Fruit fly (Drosophila melanogaster): ENCODE measurements around the gene CG7884.

Gene CG7884

dm6 chrX:19187624-19188085 is 32.8 kb upstream of the CG7884 start, which contains the start of gene Mec2 (continued):
- TF ChIP-seq CG4360 (GFP tag; IDR thresholded peaks at IDR 0.05), result no peak
- TF ChIP-seq h (optimal IDR thresholded peaks at IDR 0.05), result no peak
- no peak for TF ChIP-seq CG13287 (GFP tag; IDR thresholded peaks at IDR 0.05; ENCODE audit: partially characterized antibody)
- TF ChIP-seq Med (GFP tag), result peak; percentile 94
- no peak for TF ChIP-seq kah (GFP tag; optimal IDR thresholded peaks at IDR 0.05)
- no peak for TF ChIP-seq Trl (optimal IDR thresholded peaks at IDR 0.05)
- no peak for TF ChIP-seq Trl (GFP tag; optimal IDR thresholded peaks at IDR 0.05)
- TF ChIP-seq Dek (tag; optimal IDR thresholded peaks at IDR 0.05), result peak; percentile 47
- peak; percentile 52 for TF ChIP-seq NK7.1 (GFP tag; optimal IDR thresholded peaks at IDR 0.05)
- peak; percentile 73 for TF ChIP-seq ken (GFP tag; IDR thresholded peaks at IDR 0.05)
- no peak for TF ChIP-seq fd3F (GFP tag; optimal IDR thresholded peaks at IDR 0.05)
- peak; percentile 39 for TF ChIP-seq Rfx (GFP tag; IDR thresholded peaks at IDR 0.05)
- TF ChIP-seq Hr78 (GFP tag; optimal IDR thresholded peaks at IDR 0.05), result peak in 1 of 2 experiments; percentile 83
- TF ChIP-seq pho (GFP tag; optimal IDR thresholded peaks at IDR 0.05), result peak; percentile 3
- TF ChIP-seq CG7987 (GFP tag; optimal IDR thresholded peaks at IDR 0.05), result no peak
- TF ChIP-seq nerfin-1 (tag; optimal IDR thresholded peaks at IDR 0.05), result no peak
- no peak for TF ChIP-seq D19B (GFP tag; optimal IDR thresholded peaks at IDR 0.05)
- peak; percentile 27 for TF ChIP-seq mam (GFP tag; optimal IDR thresholded peaks at IDR 0.05)
- peak; percentile 38; the same call in 1 of the 2 replicates for TF ChIP-seq ap (GFP tag; IDR thresholded peaks at IDR 0.05)
- no peak for TF ChIP-seq dimm (GFP tag; IDR thresholded peaks at IDR 0.05)
- TF ChIP-seq CG14667 (GFP tag; IDR thresholded peaks at IDR 0.05), result peak; percentile 54
- TF ChIP-seq CG31441 (GFP tag; IDR thresholded peaks at IDR 0.05), result peak; percentile 15; the same call in 1 of the 2 replicates
- TF ChIP-seq lov (optimal IDR thresholded peaks at IDR 0.05), result no peak
- TF ChIP-seq lov (GFP tag; IDR thresholded peaks at IDR 0.05), result no peak
- TF ChIP-seq gsb-n (tag; optimal IDR thresholded peaks at IDR 0.05), result no peak
- no peak for TF ChIP-seq unc-4 (GFP tag; IDR thresholded peaks at IDR 0.05; ENCODE audit: partially characterized antibody)
- peak; percentile 35 for TF ChIP-seq Dad (GFP tag; optimal IDR thresholded peaks at IDR 0.05)
- peak; percentile 43 for TF ChIP-seq jumu (GFP tag; optimal IDR thresholded peaks at IDR 0.05)
- peak; percentile 47 for TF ChIP-seq CG30403 (GFP tag; optimal IDR thresholded peaks at IDR 0.05)
- TF ChIP-seq CG7928 (GFP tag; optimal IDR thresholded peaks at IDR 0.05), result no peak
- no peak for TF ChIP-seq C15 (GFP tag; IDR thresholded peaks at IDR 0.05)
- TF ChIP-seq eyg (GFP tag; optimal IDR thresholded peaks at IDR 0.05), result no peak
- TF ChIP-seq CG9817 (tag; optimal IDR thresholded peaks at IDR 0.05), result peak; percentile 36
- peak; percentile 46 for TF ChIP-seq tx (GFP tag; optimal IDR thresholded peaks at IDR 0.05)
- no peak for TF ChIP-seq Fer3 (tag; optimal IDR thresholded peaks at IDR 0.05)
- peak; percentile 52 for TF ChIP-seq pb (GFP tag; optimal IDR thresholded peaks at IDR 0.05)
- no peak for TF ChIP-seq ssp (GFP tag; IDR thresholded peaks at IDR 0.05)
- TF ChIP-seq CG1024 (GFP tag; IDR thresholded peaks at IDR 0.05), result 0 out of 2 replicates have a peak, but pooled peaks have one; percentile 25
- TF ChIP-seq Atf3 (GFP tag; optimal IDR thresholded peaks at IDR 0.05), result peak; percentile 20
- peak; percentile 2 for TF ChIP-seq ab (GFP tag; optimal IDR thresholded peaks at IDR 0.05)
- no peak for TF ChIP-seq sna (GFP tag; IDR thresholded peaks at IDR 0.05; ENCODE audit: partially characterized antibody)
- no peak for TF ChIP-seq Hr39 (optimal IDR thresholded peaks at IDR 0.05)
- no peak for TF ChIP-seq CG18764 (GFP tag; optimal IDR thresholded peaks at IDR 0.05)
- no peak for TF ChIP-seq nau (GFP tag; optimal IDR thresholded peaks at IDR 0.05)
- no peak for TF ChIP-seq salm (tag; optimal IDR thresholded peaks at IDR 0.05)
- TF ChIP-seq croc (GFP tag; conservative IDR thresholded peaks at IDR 0.05), result no peak
- no peak for TF ChIP-seq sr (GFP tag; IDR thresholded peaks at IDR 0.05)
- peak; percentile 5 for TF ChIP-seq gcm2 (GFP tag; optimal IDR thresholded peaks at IDR 0.05)
- peak; percentile 37; the same call in 1 of the 2 replicates for TF ChIP-seq Atf6 (GFP tag; IDR thresholded peaks at IDR 0.05)
- TF ChIP-seq Hr51 (GFP tag; optimal IDR thresholded peaks at IDR 0.05), result peak in 1 of 2 experiments; percentile 34
- no peak for TF ChIP-seq CG12299 (tag; optimal IDR thresholded peaks at IDR 0.05)
- no peak for TF ChIP-seq insv (GFP tag; optimal IDR thresholded peaks at IDR 0.05)

Measured in whole organism, embryonic.